Fruit fly (Drosophila melanogaster) whole organism, embryonic: Measurements from ENCODE around the gene Cyp313b1.
A peak's percentile ranks its signal among the peaks of the same experiment; 100 is the strongest.

Experiments
- ATbp ChIP-seq: fragments of 200-800 bp; sonication (Bioruptor generic); optimal IDR thresholded peaks from 2 replicates; lab custom pipeline; 2017; ENCODE audit warnings: missing biosample characterization, mild to moderate bottlenecking, missing genetic modification characterization, missing genetic modification reagents
- Bdp1 ChIP-seq: fragments of 200-800 bp; sonication (Bioruptor generic); optimal IDR thresholded peaks from 3 replicates; lab custom pipeline; 2016; ENCODE audit warnings: missing biosample characterization, missing genetic modification characterization
- CG11247 ChIP-seq: fragments of 200-800 bp; sonication (Bioruptor generic); IDR thresholded peaks from 2 replicates; pipeline ENCODE4 v1.3.6; 2022; ENCODE audit warnings: missing biosample characterization, missing genetic modification characterization
- CG15073 ChIP-seq: fragments of 200-800 bp; sonication (Bioruptor generic); optimal IDR thresholded peaks from 2 replicates; lab custom pipeline; 2016; ENCODE audit warnings: missing biosample characterization, missing genetic modification characterization
- CG1529 ChIP-seq: fragments of 200-800 bp; sonication (Bioruptor generic); optimal IDR thresholded peaks from 3 replicates; lab custom pipeline; 2018; ENCODE audit warnings: missing biosample characterization, missing genetic modification characterization
- CG18599 ChIP-seq: fragments of 200-800 bp; sonication (Bioruptor generic); optimal IDR thresholded peaks from 3 replicates; lab custom pipeline; 2017; ENCODE audit warnings: missing biosample characterization, missing genetic modification characterization, mild to moderate bottlenecking, moderate library complexity, missing genetic modification reagents
- CG34224 ChIP-seq: fragments of 200-800 bp; sonication (Bioruptor generic); IDR thresholded peaks from 3 replicates; pipeline ENCODE4 v1.3.6; 2022; ENCODE audit warnings: missing biosample characterization, missing genetic modification characterization; ENCODE audit not compliant: partially characterized antibody
- CG43689 ChIP-seq: fragments of 200-800 bp; sonication (Bioruptor generic); IDR thresholded peaks from 2 replicates; pipeline ENCODE4 v1.3.6; 2022; ENCODE audit warnings: missing biosample characterization, missing genetic modification characterization
- CG4820 ChIP-seq: fragments of 200-800 bp; sonication (Bioruptor generic); optimal IDR thresholded peaks from 3 replicates; lab custom pipeline; 2016; ENCODE audit warnings: missing biosample characterization, missing genetic modification characterization
- CG6272 ChIP-seq: fragments of 200-800 bp; sonication (Bioruptor generic); IDR thresholded peaks from 2 replicates; pipeline ENCODE4 v1.3.6; 2022; ENCODE audit warnings: missing biosample characterization, missing genetic modification characterization
- CG6683 ChIP-seq: fragments of 200-800 bp; sonication (Bioruptor generic); optimal IDR thresholded peaks from 2 replicates; lab custom pipeline; 2017; ENCODE audit warnings: missing biosample characterization, mild to moderate bottlenecking, missing genetic modification characterization, missing genetic modification reagents
- CG6813 ChIP-seq: fragments of 200-800 bp; sonication (Bioruptor generic); optimal IDR thresholded peaks from 2 replicates; lab custom pipeline; 2017; ENCODE audit warnings: missing biosample characterization, missing genetic modification characterization, mild to moderate bottlenecking, moderate library complexity, missing genetic modification reagents
- CG7271 ChIP-seq: fragments of 200-800 bp; sonication (Bioruptor generic); optimal IDR thresholded peaks from 2 replicates; lab custom pipeline; 2018; ENCODE audit warnings: missing biosample characterization, mild to moderate bottlenecking, missing genetic modification characterization, moderate library complexity
- CG8281 ChIP-seq: fragments of 200-800 bp; sonication (Bioruptor generic); optimal IDR thresholded peaks from 2 replicates; lab custom pipeline; 2018; ENCODE audit warnings: missing biosample characterization, mild to moderate bottlenecking, missing genetic modification characterization, moderate library complexity
- CG8924 ChIP-seq: fragments of 200-800 bp; optimal IDR thresholded peaks from 3 replicates; lab custom pipeline; 2019; ENCODE audit warnings: missing biosample characterization, mild to moderate bottlenecking, missing genetic modification characterization, moderate library complexity
- CG9727 ChIP-seq: fragments of 200-800 bp; sonication (Bioruptor generic); optimal IDR thresholded peaks from 3 replicates; lab custom pipeline; 2017; ENCODE audit warnings: missing biosample characterization, mild to moderate bottlenecking, missing genetic modification characterization
- CHES-1-like ChIP-seq: fragments of 200-800 bp; sonication (Bioruptor generic); optimal IDR thresholded peaks from 2 replicates; lab custom pipeline; 2016; ENCODE audit warnings: missing biosample characterization, missing genetic modification characterization
- Doc3 ChIP-seq: fragments of 200-800 bp; sonication (Bioruptor generic); IDR thresholded peaks from 3 replicates; pipeline ENCODE4 v1.3.6; 2022; ENCODE audit warnings: missing biosample characterization, missing genetic modification characterization; ENCODE audit not compliant: partially characterized antibody
- ERR ChIP-seq: fragments of 200-800 bp; sonication (Bioruptor generic); optimal IDR thresholded peaks from 2 replicates; lab custom pipeline; 2016; ENCODE audit warnings: missing biosample characterization, missing genetic modification characterization
- Ets97D ChIP-seq: fragments of 200-800 bp; sonication (Bioruptor generic); optimal IDR thresholded peaks from 3 replicates; lab custom pipeline; 2016; ENCODE audit warnings: missing biosample characterization, missing genetic modification characterization
- Fer2 ChIP-seq: fragments of 200-800 bp; sonication (Bioruptor generic); optimal IDR thresholded peaks from 2 replicates; lab custom pipeline; 2018; ENCODE audit warnings: missing biosample characterization, mild to moderate bottlenecking, missing genetic modification characterization, moderate library complexity
- HHEX ChIP-seq: fragments of 200-800 bp; sonication (Bioruptor generic); optimal IDR thresholded peaks from 3 replicates; lab custom pipeline; 2017; ENCODE audit warnings: missing biosample characterization, mild to moderate bottlenecking, missing genetic modification characterization, missing genetic modification reagents
- HLH3B ChIP-seq: fragments of 200-800 bp; sonication (Bioruptor generic); IDR thresholded peaks from 2 replicates; pipeline ENCODE4 v1.3.6; 2022; ENCODE audit warnings: missing biosample characterization, missing genetic modification characterization
- HLHmδ ChIP-seq: fragments of 200-800 bp; sonication (Bioruptor generic); optimal IDR thresholded peaks from 2 replicates; lab custom pipeline; 2018; ENCODE audit warnings: missing biosample characterization, mild to moderate bottlenecking, missing genetic modification characterization, moderate library complexity
- Hr3 ChIP-seq: fragments of 200-800 bp; sonication (Bioruptor generic); optimal IDR thresholded peaks from 3 replicates; lab custom pipeline; 2016; ENCODE audit warnings: missing biosample characterization, missing genetic modification characterization
- MESR4 ChIP-seq: fragments of 200-800 bp; sonication (Bioruptor generic); optimal IDR thresholded peaks from 2 replicates; lab custom pipeline; 2018; ENCODE audit warnings: missing biosample characterization, mild to moderate bottlenecking, missing genetic modification characterization, moderate library complexity
- Max ChIP-seq: fragments of 200-800 bp; sonication (Bioruptor generic); optimal IDR thresholded peaks from 2 replicates; lab custom pipeline; 2016; ENCODE audit warnings: missing biosample characterization, mild to moderate bottlenecking, missing genetic modification characterization
- Opbp ChIP-seq: fragments of 200-800 bp; sonication (Bioruptor generic); IDR thresholded peaks from 3 replicates; pipeline ENCODE4 v1.3.6; 2022; ENCODE audit warnings: missing biosample characterization, missing genetic modification characterization; ENCODE audit not compliant: partially characterized antibody
- Side ChIP-seq: fragments of 200-800 bp; sonication (Bioruptor generic); optimal IDR thresholded peaks from 2 replicates; lab custom pipeline; 2016; ENCODE audit warnings: missing biosample characterization, missing genetic modification characterization
- Sry-β ChIP-seq: fragments of 200-800 bp; sonication (Bioruptor generic); optimal IDR thresholded peaks from 2 replicates; lab custom pipeline; 2018; ENCODE audit warnings: missing biosample characterization, mild to moderate bottlenecking, missing genetic modification characterization, moderate library complexity
- YL-1 ChIP-seq: fragments of 200-800 bp; sonication (Bioruptor generic); optimal IDR thresholded peaks from 3 replicates; lab custom pipeline; 2017; ENCODE audit warnings: missing biosample characterization, mild to moderate bottlenecking, missing genetic modification characterization
- cato ChIP-seq: fragments of 200-800 bp; sonication (Bioruptor generic); optimal IDR thresholded peaks from 2 replicates; lab custom pipeline; 2016; ENCODE audit warnings: missing biosample characterization, missing genetic modification characterization, borderline replicate concordance
- chif ChIP-seq, 2 experiments: fragments of 200-800 bp; sonication (Bioruptor generic); optimal IDR thresholded peaks; 3 replicates each; lab custom pipeline; 2016; ENCODE audit warnings: missing biosample characterization in 2 of 2, missing genetic modification characterization in 2 of 2
- chinmo ChIP-seq: fragments of 200-800 bp; sonication (Bioruptor generic); IDR thresholded peaks from 4 replicates; pipeline ENCODE4 v1.3.6; 2022; ENCODE audit warnings: missing biosample characterization, missing genetic modification characterization; ENCODE audit not compliant: partially characterized antibody
- da ChIP-seq: fragments of 200-800 bp; sonication (Bioruptor generic); optimal IDR thresholded peaks from 2 replicates; lab custom pipeline; 2016; ENCODE audit warnings: missing biosample characterization, missing genetic modification characterization
- dpn ChIP-seq, 2 experiments: fragments of 200-800 bp; sonication (Bioruptor generic); optimal IDR thresholded peaks; 3 replicates each; lab custom pipeline; 2016; ENCODE audit warnings: missing biosample characterization in 2 of 2, missing genetic modification characterization in 2 of 2
- gem ChIP-seq: fragments of 200-800 bp; sonication (Bioruptor generic); optimal IDR thresholded peaks from 2 replicates; lab custom pipeline; 2019; ENCODE audit warnings: missing biosample characterization, mild to moderate bottlenecking, missing genetic modification characterization, moderate library complexity
- gro ChIP-seq: fragments of 200-800 bp; sonication (Bioruptor generic); optimal IDR thresholded peaks from 2 replicates; lab custom pipeline; 2016; ENCODE audit warnings: missing biosample characterization, missing genetic modification characterization
- gt ChIP-seq: fragments of 200-800 bp; sonication (Bioruptor generic); IDR thresholded peaks from 2 replicates; pipeline ENCODE4 v1.3.6; 2022; ENCODE audit warnings: missing biosample characterization, missing genetic modification characterization
- jumu ChIP-seq: fragments of 200-800 bp; sonication (Bioruptor generic); optimal IDR thresholded peaks from 3 replicates; lab custom pipeline; 2016; ENCODE audit warnings: missing biosample characterization, missing genetic modification characterization
- klu ChIP-seq: fragments of 200-800 bp; sonication (Bioruptor generic); IDR thresholded peaks from 2 replicates; pipeline ENCODE4 v1.3.6; 2022; ENCODE audit warnings: missing biosample characterization, missing genetic modification characterization
- maf-S ChIP-seq: fragments of 200-800 bp; sonication (Bioruptor generic); optimal IDR thresholded peaks from 2 replicates; lab custom pipeline; 2016; ENCODE audit warnings: missing biosample characterization, missing genetic modification characterization
- pb ChIP-seq: fragments of 200-800 bp; sonication (Bioruptor generic); optimal IDR thresholded peaks from 3 replicates; lab custom pipeline; 2016; ENCODE audit warnings: missing biosample characterization, missing genetic modification characterization
- sens ChIP-seq: fragments of 200-800 bp; sonication (Bioruptor generic); peaks from one replicate; lab custom pipeline; 2016; ENCODE audit warnings: missing biosample characterization, missing genetic modification characterization
- tio ChIP-seq: fragments of 200-800 bp; sonication (Bioruptor generic); optimal IDR thresholded peaks from 2 replicates; lab custom pipeline; 2017; ENCODE audit warnings: missing biosample characterization, missing genetic modification characterization, inconsistent platforms
- tna ChIP-seq: fragments of 200-800 bp; sonication (Bioruptor generic); IDR thresholded peaks from 2 replicates; pipeline ENCODE4 v1.3.6; 2022; ENCODE audit warnings: missing biosample characterization, missing genetic modification characterization; ENCODE audit not compliant: partially characterized antibody
- trh ChIP-seq: fragments of 200-800 bp; sonication (Bioruptor generic); optimal IDR thresholded peaks from 2 replicates; lab custom pipeline; 2016; ENCODE audit warnings: missing biosample characterization, missing genetic modification characterization
- twi ChIP-seq: fragments of 200-800 bp; optimal IDR thresholded peaks from 2 replicates; lab custom pipeline; 2019; ENCODE audit warnings: missing biosample characterization, mild to moderate bottlenecking, missing genetic modification characterization, moderate library complexity
- tx ChIP-seq: fragments of 200-800 bp; sonication (Bioruptor generic); optimal IDR thresholded peaks from 2 replicates; lab custom pipeline; 2016; ENCODE audit warnings: missing biosample characterization, missing genetic modification characterization

Gene Cyp313b1

dm6 chr3R:8659907-8660660 is 14.6 kb upstream of the Cyp313b1 start (continued):
- TF ChIP-seq jumu (GFP tag; lab: Kevin White, UChicago) = peak; percentile 81
- TF ChIP-seq gt (GFP tag; lab: Robert Waterston, UW) = no peak
- no peak for TF ChIP-seq CG6683 (GFP tag; lab: Kevin White, UChicago)
- no peak for TF ChIP-seq da (GFP tag; lab: Kevin White, UChicago)
- TF ChIP-seq CG7271 (tag; lab: Kevin White, UChicago) = peak; percentile 66
- no peak for TF ChIP-seq CG15073 (GFP tag; lab: Kevin White, UChicago)
- TF ChIP-seq cato (GFP tag; lab: Kevin White, UChicago) = no peak
- TF ChIP-seq twi (tag; lab: Kevin White, UChicago) = peak; percentile 38
- TF ChIP-seq CG11247 (GFP tag; lab: Robert Waterston, UW) = peak; percentile 35; the same call in 1 of the 2 replicates
- TF ChIP-seq tna = peak; percentile 87
- TF ChIP-seq MESR4 (GFP tag; lab: Kevin White, UChicago) = peak; percentile 95
- no peak for TF ChIP-seq klu (GFP tag; lab: Robert Waterston, UW)
- TF ChIP-seq maf-S (GFP tag; lab: Kevin White, UChicago) = peak; percentile 40
- TF ChIP-seq gem = peak; percentile 28
- peak; percentile 81 for TF ChIP-seq CG34224
- no peak for TF ChIP-seq CG4820 (GFP tag; lab: Kevin White, UChicago)
- TF ChIP-seq Hr3 (GFP tag; lab: Kevin White, UChicago) = no peak
- peak; percentile 93; the same call in 3 of the 4 replicates for TF ChIP-seq chinmo (GFP tag; lab: Robert Waterston, UW)
- TF ChIP-seq CG9727 (GFP tag; lab: Kevin White, UChicago) = peak; percentile 38
- TF ChIP-seq YL-1 (GFP tag; lab: Kevin White, UChicago) = peak; percentile 90
- peak; percentile 73 for TF ChIP-seq Side (GFP tag; lab: Kevin White, UChicago)
- peak; percentile 48 for TF ChIP-seq CG8924 (tag; lab: Kevin White, UChicago)
- TF ChIP-seq CHES-1-like (GFP tag; lab: Kevin White, UChicago) = peak; percentile 73
- no peak for TF ChIP-seq Sry-β (GFP tag; lab: Kevin White, UChicago)
- TF ChIP-seq ATbp = no peak
- peak; percentile 94 for TF ChIP-seq Opbp (GFP tag; lab: Robert Waterston, UW)
- TF ChIP-seq CG6813 (GFP tag; lab: Kevin White, UChicago) = no peak
- peak; percentile 52 for TF ChIP-seq Bdp1 (GFP tag; lab: Kevin White, UChicago)
- TF ChIP-seq CG6272 (GFP tag; lab: Robert Waterston, UW) = no peak
- TF ChIP-seq ERR (GFP tag; lab: Kevin White, UChicago) = peak; percentile 61
- TF ChIP-seq Fer2 = no peak
- TF ChIP-seq CG43689 (GFP tag; lab: Robert Waterston, UW) = no peak
- no peak for TF ChIP-seq trh
- no peak for TF ChIP-seq pb (GFP tag; lab: Kevin White, UChicago)
- peak; percentile 50 for TF ChIP-seq HHEX (GFP tag; lab: Kevin White, UChicago)
- peak; percentile 97 for TF ChIP-seq Ets97D (GFP tag; lab: Kevin White, UChicago)
- peak; percentile 27 for TF ChIP-seq HLHmδ
- TF ChIP-seq CG18599 (GFP tag; lab: Kevin White, UChicago) = no peak
- TF ChIP-seq CG1529 = no peak
- peak; percentile 93 for TF ChIP-seq sens (GFP tag; lab: Kevin White, UChicago)
- no peak for TF ChIP-seq tio (GFP tag; lab: Kevin White, UChicago)
- no peak for TF ChIP-seq HLH3B (GFP tag; lab: Robert Waterston, UW)
- peak; percentile 60 for TF ChIP-seq dpn (GFP tag; optimal IDR thresholded peaks at IDR 0.05; lab: Kevin White, UChicago)
- no peak for TF ChIP-seq CG8281 (tag; lab: Kevin White, UChicago)
- no peak for TF ChIP-seq tx
- TF ChIP-seq chif (GFP tag; optimal IDR thresholded peaks at IDR 0.05; lab: Kevin White, UChicago) = peak in 1 of 2 experiments; percentile 23
- peak; percentile 85 for TF ChIP-seq gro (GFP tag; lab: Kevin White, UChicago)
- peak; percentile 67 for TF ChIP-seq Doc3 (GFP tag; lab: Robert Waterston, UW)
- TF ChIP-seq Max (GFP tag; lab: Kevin White, UChicago) = peak; percentile 76
